Worm (Caenorhabditis elegans): ENCODE data around the gene nhr-1.
A peak's percentile ranks its signal among the peaks of the same experiment; 100 is the strongest.

The nhr-1 gene

ce11 chrX:17521425-17521824 lies 7.6 kb downstream of the nhr-1 start:
- TF ChIP-seq sea-2 (GFP tag; optimal IDR thresholded peaks at IDR 0.05): no peak
- no peak for TF ChIP-seq lin-39 (tag; optimal IDR thresholded peaks at IDR 0.05)
- TF ChIP-seq nhr-28 (tag; optimal IDR thresholded peaks at IDR 0.05): no peak
- no peak for TF ChIP-seq egl-5 (tag; optimal IDR thresholded peaks at IDR 0.05)
- no peak for TF ChIP-seq elt-2 (tag; optimal IDR thresholded peaks at IDR 0.05)
- no peak for TF ChIP-seq unc-39 (tag; optimal IDR thresholded peaks at IDR 0.05)
- no peak for TF ChIP-seq nhr-43 (tag; optimal IDR thresholded peaks at IDR 0.05; ENCODE audit: poor library complexity, severe bottlenecking)
- no peak for TF ChIP-seq ceh-9 (tag; optimal IDR thresholded peaks at IDR 0.05)
- TF ChIP-seq daf-12 (tag; optimal IDR thresholded peaks at IDR 0.05): no peak
- TF ChIP-seq eor-1 (tag; optimal IDR thresholded peaks at IDR 0.05): no peak
- no peak for TF ChIP-seq ceh-28 (tag; optimal IDR thresholded peaks at IDR 0.05)
- no peak for TF ChIP-seq ztf-4 (tag; optimal IDR thresholded peaks at IDR 0.05)
- TF ChIP-seq aly-2 (tag; optimal IDR thresholded peaks at IDR 0.05): no peak
- TF ChIP-seq nhr-11 (tag; optimal IDR thresholded peaks at IDR 0.05): no peak
- no peak for TF ChIP-seq pqm-1 (tag; optimal IDR thresholded peaks at IDR 0.05)
- no peak for TF ChIP-seq nhr-237 (tag; optimal IDR thresholded peaks at IDR 0.05)
- no peak for TF ChIP-seq snpc-4 (tag; optimal IDR thresholded peaks at IDR 0.05)
- TF ChIP-seq skn-1 (tag; optimal IDR thresholded peaks at IDR 0.05): no peak

ce11 chrX:17527377-17527776 lies 13.5 kb downstream of the nhr-1 start:
- TF ChIP-seq egl-5 (tag; optimal IDR thresholded peaks at IDR 0.05): no peak
- TF ChIP-seq mdl-1 (tag; optimal IDR thresholded peaks at IDR 0.05): no peak
- TF ChIP-seq R02D3.7 (tag; optimal IDR thresholded peaks at IDR 0.05): no peak

- TF ChIP-seq ceh-82 (tag; optimal IDR thresholded peaks at IDR 0.05): no peak
- TF ChIP-seq ceh-9 (tag; optimal IDR thresholded peaks at IDR 0.05): no peak
- TF ChIP-seq nfya-1 (tag; optimal IDR thresholded peaks at IDR 0.05; ENCODE audit: insufficient read depth): peak; percentile 1
- TF ChIP-seq fkh-10 (GFP tag; optimal IDR thresholded peaks at IDR 0.05): no peak
- TF ChIP-seq ztf-4 (tag; optimal IDR thresholded peaks at IDR 0.05): no peak
These were observed 14.2 kb downstream of the nhr-1 start, which contains the start of gene sup-10 for ce11 chrX:17528068-17528467. Gene sup-10 (plus strand): TSS chrX:17528344.

- no peak for TF ChIP-seq lsy-12 (tag; optimal IDR thresholded peaks at IDR 0.05)
- no peak for TF ChIP-seq nhr-25 (tag; optimal IDR thresholded peaks at IDR 0.05)
- no peak for TF ChIP-seq hmg-11 (tag; optimal IDR thresholded peaks at IDR 0.05)
- no peak for TF ChIP-seq ceh-28 (tag; optimal IDR thresholded peaks at IDR 0.05)
- TF ChIP-seq elt-2 (tag; optimal IDR thresholded peaks at IDR 0.05): peak; percentile 66
- no peak for TF ChIP-seq nhr-23 (tag; optimal IDR thresholded peaks at IDR 0.05)
- TF ChIP-seq daf-12 (tag; optimal IDR thresholded peaks at IDR 0.05): no peak
- no peak for TF ChIP-seq mdl-1 (tag; optimal IDR thresholded peaks at IDR 0.05)
- no peak for TF ChIP-seq nhr-67 (tag; optimal IDR thresholded peaks at IDR 0.05)
- TF ChIP-seq nfya-1 (tag; optimal IDR thresholded peaks at IDR 0.05; ENCODE audit: insufficient read depth): peak; percentile 7
- TF ChIP-seq unc-39 (tag; optimal IDR thresholded peaks at IDR 0.05): no peak
- TF ChIP-seq ama-1 (optimal IDR thresholded peaks at IDR 0.05): no peak
- no peak for TF ChIP-seq elt-1 (tag; optimal IDR thresholded peaks at IDR 0.05)
- no peak for TF ChIP-seq fos-1 (tag; optimal IDR thresholded peaks at IDR 0.05)
- no peak for TF ChIP-seq R02D3.7 (tag; optimal IDR thresholded peaks at IDR 0.05)
- TF ChIP-seq nhr-76 (tag; optimal IDR thresholded peaks at IDR 0.05): no peak
- TF ChIP-seq pqm-1 (tag; optimal IDR thresholded peaks at IDR 0.05): peak; percentile 28
- TF ChIP-seq mml-1 (tag; optimal IDR thresholded peaks at IDR 0.05): no peak
- TF ChIP-seq pha-4 (tag; optimal IDR thresholded peaks at IDR 0.05): peak; percentile 28
- no peak for TF ChIP-seq zag-1 (tag; optimal IDR thresholded peaks at IDR 0.05)
- TF ChIP-seq ZK546.5 (tag; optimal IDR thresholded peaks at IDR 0.05): no peak
These were observed 20.2 kb downstream of the nhr-1 start, which contains the start of gene F31A3.3 for ce11 chrX:17534014-17534465. Gene F31A3.3 (minus strand): TSS chrX:17534064.

ce11 chrX:17534877-17535276 lies 21.0 kb downstream of the nhr-1 start:
- TF ChIP-seq ceh-16 (tag; optimal IDR thresholded peaks at IDR 0.05) (no peak), nhr-76 (tag; optimal IDR thresholded peaks at IDR 0.05) (no peak), ceh-28 (tag; optimal IDR thresholded peaks at IDR 0.05) (no peak), lin-39 (tag; optimal IDR thresholded peaks at IDR 0.05) (peak; percentile 30), elt-1 (tag; optimal IDR thresholded peaks at IDR 0.05) (peak; percentile 87), jun-1 (tag; optimal IDR thresholded peaks at IDR 0.05) (no peak)
